Worm (Caenorhabditis elegans) whole organism, L1 larva: Measurements from ENCODE around the gene col-105.

Source experiments
- blmp-1 ChIP-seq: fragments of 150-350 bp; optimal IDR thresholded peaks from 2 replicates; lab custom pipeline; 2014; ENCODE audit warnings: missing biosample characterization, missing genetic modification characterization
- fos-1 ChIP-seq: fragments of 150-350 bp; optimal IDR thresholded peaks from 2 replicates; lab custom pipeline; 2014; ENCODE audit warnings: missing biosample characterization, missing genetic modification characterization
- lin-13 ChIP-seq: fragments of 150-350 bp; optimal IDR thresholded peaks from 2 replicates; lab custom pipeline; 2014; ENCODE audit warnings: missing biosample characterization, missing genetic modification reagents, missing genetic modification characterization
- nhr-237 ChIP-seq: fragments of 150-350 bp; optimal IDR thresholded peaks from 2 replicates; lab custom pipeline; 2014; ENCODE audit warnings: missing biosample characterization, missing genetic modification characterization
- nhr-77 ChIP-seq: fragments of 150-350 bp; optimal IDR thresholded peaks from 2 replicates; lab custom pipeline; 2014; ENCODE audit warnings: missing biosample characterization, missing genetic modification characterization
- unc-130 ChIP-seq: fragments of 150-350 bp; optimal IDR thresholded peaks from 2 replicates; lab custom pipeline; 2017; ENCODE audit warnings: missing biosample characterization, missing genetic modification characterization, inconsistent platforms

DNA sequence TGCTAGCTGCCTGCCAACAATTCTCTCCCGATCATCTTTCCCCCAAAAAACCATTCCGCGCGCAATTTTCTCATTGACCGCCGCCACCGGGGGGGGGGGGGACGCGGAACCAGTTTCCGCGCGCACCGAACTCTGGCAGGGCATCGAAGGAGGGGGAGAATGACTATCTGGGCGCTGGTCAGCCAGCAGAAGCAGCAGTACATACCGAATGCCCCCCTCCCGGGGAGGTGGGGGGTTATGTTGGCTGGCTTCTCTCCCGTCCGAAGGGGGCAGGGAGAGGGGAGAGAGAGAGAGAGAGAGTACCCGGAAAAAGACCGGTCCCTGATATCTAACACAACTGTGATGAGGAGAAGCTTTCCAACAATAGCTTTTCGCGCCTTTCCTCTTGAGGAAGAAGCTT lies 18.7 kb upstream of the col-105 start:
- TF ChIP-seq nhr-237 (tag; lab: Kevin White, UChicago) = no peak
- no peak for TF ChIP-seq fos-1 (tag; lab: Kevin White, UChicago)
- no peak for TF ChIP-seq lin-13 (GFP tag; lab: Kevin White, UChicago)
- TF ChIP-seq unc-130 (tag; lab: Kevin White, UChicago) = no peak
- TF ChIP-seq nhr-77 = no peak
- TF ChIP-seq blmp-1 (tag; lab: Kevin White, UChicago) = peak; percentile 5
